Fruit fly (Drosophila melanogaster) whole organism, embryonic: ENCODE results near the gene CG44437.
A peak's percentile ranks its signal among the peaks of the same experiment; 100 is the strongest.

ENCODE experiments used
- Ada2b ChIP-seq: fragments of 200-800 bp; sonication (Bioruptor generic); IDR thresholded peaks from 2 replicates; pipeline ENCODE4 v1.3.6; 2022; ENCODE audit warnings: missing biosample characterization, missing genetic modification characterization
- Adf1 ChIP-seq: fragments of 200-800 bp; sonication (Bioruptor generic); IDR thresholded peaks from 2 replicates; pipeline ENCODE4 v1.3.6; 2022; ENCODE audit warnings: missing biosample characterization, missing genetic modification characterization
- Asciz ChIP-seq: fragments of 200-800 bp; sonication (Bioruptor generic); optimal IDR thresholded peaks from 2 replicates; lab custom pipeline; 2017; ENCODE audit warnings: missing biosample characterization, mild to moderate bottlenecking, missing genetic modification characterization, missing genetic modification reagents
- CG10147 ChIP-seq: fragments of 200-800 bp; sonication (Bioruptor generic); optimal IDR thresholded peaks from 2 replicates; lab custom pipeline; 2019; ENCODE audit warnings: missing biosample characterization, mild to moderate bottlenecking, missing genetic modification characterization, moderate library complexity
- CG10366 ChIP-seq: fragments of 200-800 bp; sonication (Bioruptor generic); IDR thresholded peaks from 2 replicates; pipeline ENCODE4 v1.3.6; 2022; ENCODE audit warnings: missing biosample characterization, missing genetic modification characterization
- CG11696 ChIP-seq: fragments of 200-800 bp; sonication (Bioruptor generic); IDR thresholded peaks from 2 replicates; pipeline ENCODE4 v1.3.6; 2022; ENCODE audit warnings: missing biosample characterization, missing genetic modification characterization
- CG12155 ChIP-seq: fragments of 200-800 bp; sonication (Bioruptor generic); optimal IDR thresholded peaks from 3 replicates; lab custom pipeline; 2016; ENCODE audit warnings: missing biosample characterization, missing genetic modification characterization
- CG12942 ChIP-seq: fragments of 200-800 bp; sonication (Bioruptor generic); optimal IDR thresholded peaks from 3 replicates; lab custom pipeline; 2016; ENCODE audit warnings: missing biosample characterization, missing genetic modification characterization
- CG13624 ChIP-seq: fragments of 200-800 bp; sonication (Bioruptor generic); optimal IDR thresholded peaks from 2 replicates; lab custom pipeline; 2016; ENCODE audit warnings: missing biosample characterization, missing genetic modification characterization
- CG14014 ChIP-seq: fragments of 200-800 bp; sonication (Bioruptor generic); IDR thresholded peaks from 2 replicates; pipeline ENCODE4 v1.3.6; 2022; ENCODE audit warnings: missing biosample characterization, missing genetic modification characterization
- CG1529 ChIP-seq: fragments of 200-800 bp; sonication (Bioruptor generic); optimal IDR thresholded peaks from 3 replicates; lab custom pipeline; 2018; ENCODE audit warnings: missing biosample characterization, missing genetic modification characterization
- CG15514 ChIP-seq: fragments of 200-800 bp; sonication (Bioruptor generic); optimal IDR thresholded peaks from 3 replicates; lab custom pipeline; 2017; ENCODE audit warnings: missing biosample characterization, missing genetic modification characterization, mild to moderate bottlenecking, moderate library complexity, missing genetic modification reagents
- CG15696 ChIP-seq: fragments of 200-800 bp; sonication (Bioruptor generic); optimal IDR thresholded peaks from 2 replicates; lab custom pipeline; 2019; ENCODE audit warnings: missing biosample characterization, mild to moderate bottlenecking, missing genetic modification characterization, moderate library complexity
- CG16815 ChIP-seq: fragments of 200-800 bp; sonication (Bioruptor generic); optimal IDR thresholded peaks from 3 replicates; lab custom pipeline; 2017; ENCODE audit warnings: missing biosample characterization, mild to moderate bottlenecking, missing genetic modification characterization
- CG17359 ChIP-seq: fragments of 200-800 bp; sonication (Bioruptor generic); optimal IDR thresholded peaks from 3 replicates; lab custom pipeline; 2018; ENCODE audit warnings: missing biosample characterization, mild to moderate bottlenecking, missing genetic modification characterization, moderate library complexity
- CG18599 ChIP-seq: fragments of 200-800 bp; sonication (Bioruptor generic); optimal IDR thresholded peaks from 3 replicates; lab custom pipeline; 2017; ENCODE audit warnings: missing biosample characterization, missing genetic modification characterization, mild to moderate bottlenecking, moderate library complexity, missing genetic modification reagents
- CG18764 ChIP-seq: fragments of 200-800 bp; sonication (Bioruptor generic); optimal IDR thresholded peaks from 3 replicates; lab custom pipeline; 2016; ENCODE audit warnings: missing biosample characterization, missing genetic modification characterization
- CG30403 ChIP-seq: fragments of 200-800 bp; sonication (Bioruptor generic); optimal IDR thresholded peaks from 3 replicates; lab custom pipeline; 2016; ENCODE audit warnings: missing biosample characterization, missing genetic modification characterization
- CG30431 ChIP-seq: fragments of 200-800 bp; sonication (Bioruptor generic); optimal IDR thresholded peaks from 2 replicates; lab custom pipeline; 2017; ENCODE audit warnings: missing biosample characterization, missing genetic modification characterization
- CG33557 ChIP-seq: fragments of 200-800 bp; sonication (Bioruptor generic); optimal IDR thresholded peaks from 2 replicates; lab custom pipeline; 2019; ENCODE audit warnings: missing biosample characterization, mild to moderate bottlenecking, missing genetic modification characterization, moderate library complexity
- CG34422 ChIP-seq: fragments of 200-800 bp; sonication (Bioruptor generic); IDR thresholded peaks from 3 replicates; pipeline ENCODE4 v1.3.6; 2022; ENCODE audit warnings: missing biosample characterization, missing genetic modification characterization
- CG3995 ChIP-seq: fragments of 200-800 bp; sonication (Bioruptor generic); optimal IDR thresholded peaks from 3 replicates; lab custom pipeline; 2016; ENCODE audit warnings: missing biosample characterization, missing genetic modification characterization
- CG6683 ChIP-seq: fragments of 200-800 bp; sonication (Bioruptor generic); optimal IDR thresholded peaks from 2 replicates; lab custom pipeline; 2017; ENCODE audit warnings: missing biosample characterization, mild to moderate bottlenecking, missing genetic modification characterization, missing genetic modification reagents
- CG8388 ChIP-seq: fragments of 200-800 bp; sonication (Bioruptor generic); optimal IDR thresholded peaks from 2 replicates; lab custom pipeline; 2019; ENCODE audit warnings: missing biosample characterization, mild to moderate bottlenecking, missing genetic modification characterization, moderate library complexity
- Dek ChIP-seq: fragments of 200-800 bp; sonication (Bioruptor generic); optimal IDR thresholded peaks from 3 replicates; lab custom pipeline; 2019; ENCODE audit warnings: missing biosample characterization, mild to moderate bottlenecking, missing genetic modification characterization, moderate library complexity
- Ets97D ChIP-seq: fragments of 200-800 bp; sonication (Bioruptor generic); optimal IDR thresholded peaks from 3 replicates; lab custom pipeline; 2016; ENCODE audit warnings: missing biosample characterization, missing genetic modification characterization
- GATAe ChIP-seq: fragments of 200-800 bp; sonication (Bioruptor generic); conservative IDR thresholded peaks from 2 replicates; pipeline ENCODE4 v1.3.6; 2022; ENCODE audit warnings: missing biosample characterization, missing genetic modification characterization
- Hr78 ChIP-seq, 2 experiments: fragments of 200-800 bp in 1 of 2; fragments of >200 bp in 1 of 2; sonication (Bioruptor generic) in 1 of 2; optimal IDR thresholded peaks; 2 replicates each; lab custom pipeline; 2017 to 2019; ENCODE audit warnings: missing biosample characterization in 2 of 2, missing genetic modification characterization in 2 of 2, mild to moderate bottlenecking in 1 of 2, moderate library complexity in 1 of 2
- Max ChIP-seq: fragments of 200-800 bp; sonication (Bioruptor generic); optimal IDR thresholded peaks from 2 replicates; lab custom pipeline; 2016; ENCODE audit warnings: missing biosample characterization, mild to moderate bottlenecking, missing genetic modification characterization
- Nf-YA ChIP-seq: fragments of 200-800 bp; sonication (Bioruptor generic); IDR thresholded peaks from 2 replicates; pipeline ENCODE4 v1.3.6; 2022; ENCODE audit warnings: missing biosample characterization, missing genetic modification characterization
- Poxn ChIP-seq: fragments of 200-800 bp; sonication (Bioruptor generic); IDR thresholded peaks from 2 replicates; pipeline ENCODE4 v1.3.6; 2022; ENCODE audit warnings: missing biosample characterization, missing genetic modification characterization
- Spps ChIP-seq: fragments of 200-800 bp; sonication (Bioruptor generic); optimal IDR thresholded peaks from 2 replicates; lab custom pipeline; 2018; ENCODE audit warnings: missing biosample characterization, mild to moderate bottlenecking, missing genetic modification characterization
- Xrp1 ChIP-seq: fragments of 200-800 bp; sonication (Bioruptor generic); IDR thresholded peaks from 2 replicates; pipeline ENCODE4 v1.3.6; 2022; ENCODE audit warnings: missing biosample characterization, missing genetic modification characterization
- az2 ChIP-seq: fragments of 200-800 bp; sonication (Bioruptor generic); optimal IDR thresholded peaks from 3 replicates; lab custom pipeline; 2016; ENCODE audit warnings: missing biosample characterization, missing genetic modification characterization
- bab2 ChIP-seq: fragments of 200-800 bp; sonication (Bioruptor generic); optimal IDR thresholded peaks from 2 replicates; lab custom pipeline; 2016; ENCODE audit warnings: missing biosample characterization, missing genetic modification characterization
- btn ChIP-seq: fragments of 200-800 bp; sonication (Bioruptor generic); optimal IDR thresholded peaks from 2 replicates; lab custom pipeline; 2016; ENCODE audit warnings: missing biosample characterization, missing genetic modification characterization
- cato ChIP-seq: fragments of 200-800 bp; sonication (Bioruptor generic); optimal IDR thresholded peaks from 2 replicates; lab custom pipeline; 2016; ENCODE audit warnings: missing biosample characterization, missing genetic modification characterization, borderline replicate concordance
- cg ChIP-seq: fragments of 200-800 bp; sonication (Bioruptor generic); optimal IDR thresholded peaks from 3 replicates; lab custom pipeline; 2019; ENCODE audit warnings: missing biosample characterization, mild to moderate bottlenecking, missing genetic modification characterization, moderate library complexity
- chm ChIP-seq: fragments of 200-800 bp; sonication (Bioruptor generic); IDR thresholded peaks from 2 replicates; pipeline ENCODE4 v1.3.6; 2022; ENCODE audit warnings: missing biosample characterization, missing genetic modification characterization
- da ChIP-seq: fragments of 200-800 bp; sonication (Bioruptor generic); optimal IDR thresholded peaks from 2 replicates; lab custom pipeline; 2016; ENCODE audit warnings: missing biosample characterization, missing genetic modification characterization
- dmrt11E ChIP-seq: fragments of 200-800 bp; sonication (Bioruptor generic); optimal IDR thresholded peaks from 3 replicates; lab custom pipeline; 2018; ENCODE audit warnings: missing biosample characterization, mild to moderate bottlenecking, missing genetic modification characterization, moderate library complexity
- dmrt99B ChIP-seq: fragments of 200-800 bp; sonication (Bioruptor generic); optimal IDR thresholded peaks from 2 replicates; lab custom pipeline; 2018; ENCODE audit warnings: missing biosample characterization, mild to moderate bottlenecking, missing genetic modification characterization, moderate library complexity
- eve ChIP-seq, 2 experiments: fragments of >200 bp; optimal IDR thresholded peaks; 2 replicates each; lab custom pipeline; 2017; ENCODE audit warnings: missing biosample characterization in 2 of 2, missing genetic modification characterization in 2 of 2
- ftz-f1 ChIP-seq: fragments of 200-800 bp; sonication (Bioruptor generic); optimal IDR thresholded peaks from 2 replicates; lab custom pipeline; 2016; ENCODE audit warnings: missing biosample characterization, missing genetic modification characterization
- kah ChIP-seq: fragments of 200-800 bp; sonication (Bioruptor generic); optimal IDR thresholded peaks from 2 replicates; lab custom pipeline; 2018; ENCODE audit warnings: missing biosample characterization, mild to moderate bottlenecking, missing genetic modification characterization
- klu ChIP-seq: fragments of 200-800 bp; sonication (Bioruptor generic); IDR thresholded peaks from 2 replicates; pipeline ENCODE4 v1.3.6; 2022; ENCODE audit warnings: missing biosample characterization, missing genetic modification characterization
- nmo ChIP-seq: fragments of 200-800 bp; sonication (Bioruptor generic); optimal IDR thresholded peaks from 2 replicates; lab custom pipeline; 2018; ENCODE audit warnings: missing biosample characterization, mild to moderate bottlenecking, missing genetic modification characterization, moderate library complexity
- zen2 ChIP-seq: fragments of 200-800 bp; sonication (Bioruptor generic); IDR thresholded peaks from 3 replicates; pipeline ENCODE4 v1.3.6; 2022; ENCODE audit warnings: missing biosample characterization, missing genetic modification characterization; ENCODE audit not compliant: partially characterized antibody

CG44437 gene

DNA sequence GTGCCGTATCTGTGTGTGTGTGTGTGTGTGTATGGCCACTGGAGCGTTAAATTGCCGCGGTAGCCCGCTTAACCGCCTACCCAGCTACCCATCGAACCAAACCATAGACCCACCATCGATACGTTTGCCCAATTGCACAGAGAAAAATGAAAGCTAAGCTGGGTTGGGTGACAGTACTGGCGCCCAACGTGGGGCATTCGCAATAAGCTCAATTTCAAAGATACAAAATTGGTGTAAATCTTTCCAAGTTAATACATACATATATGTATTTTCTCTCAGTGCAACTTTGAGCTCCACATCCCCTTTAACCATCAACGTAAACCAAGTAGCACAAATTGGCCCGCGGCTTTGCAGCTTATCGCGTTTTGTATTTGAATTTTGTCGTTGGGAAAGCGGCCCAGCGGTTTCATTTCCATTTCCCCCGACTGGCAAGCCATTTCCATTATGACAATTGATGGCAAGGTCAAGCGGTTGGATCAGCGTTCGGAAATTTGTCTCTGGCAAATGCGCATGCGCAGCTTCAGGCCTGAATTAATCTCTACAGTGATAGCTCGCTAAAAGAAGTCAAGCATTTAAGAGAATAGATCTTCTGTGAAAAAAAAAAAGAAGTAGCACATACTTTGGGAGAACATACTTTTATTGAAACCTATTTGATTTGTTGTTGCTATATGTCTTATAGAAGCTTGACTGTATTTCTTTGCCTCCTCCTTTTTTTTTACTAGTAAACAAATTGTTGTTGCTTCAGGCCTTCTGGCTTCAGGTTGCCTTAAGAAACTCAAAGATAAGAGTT lies 30.5 kb upstream of the CG44437 start (continued):
- TF ChIP-seq az2 (GFP tag; lab: Kevin White, UChicago) (peak; percentile 71), CG33557 (GFP tag; lab: Kevin White, UChicago) (no peak), CG10366 (GFP tag; lab: Robert Waterston, UW) (peak; percentile 86), chm (GFP tag; lab: Robert Waterston, UW) (peak; percentile 80), bab2 (GFP tag; lab: Kevin White, UChicago) (peak; percentile 74), CG34422 (GFP tag; lab: Robert Waterston, UW) (peak; percentile 77), eve (GFP tag; optimal IDR thresholded peaks at IDR 0.05; lab: Kevin White, UChicago) (peak in 1 of 2 experiments; percentile 87), CG14014 (GFP tag; lab: Robert Waterston, UW) (peak; percentile 74), zen2 (GFP tag; lab: Robert Waterston, UW) (no peak), ftz-f1 (GFP tag; lab: Kevin White, UChicago) (no peak), Nf-YA (GFP tag; lab: Robert Waterston, UW) (peak; percentile 71), Xrp1 (GFP tag; lab: Robert Waterston, UW) (peak; percentile 81), Max (GFP tag; lab: Kevin White, UChicago) (peak; percentile 37), CG18764 (peak; percentile 7), cato (GFP tag; lab: Kevin White, UChicago) (peak; percentile 24), Poxn (GFP tag; lab: Robert Waterston, UW) (0 out of 2 replicates have a peak, but pooled peaks have one; percentile 21), da (GFP tag; lab: Kevin White, UChicago) (no peak), CG8388 (GFP tag; lab: Kevin White, UChicago) (peak; percentile 49), Ada2b (peak; percentile 84), CG11696 (GFP tag; lab: Robert Waterston, UW) (peak; percentile 59), CG17359 (peak; percentile 76), Asciz (GFP tag; lab: Kevin White, UChicago) (peak; percentile 67), btn (GFP tag; lab: Kevin White, UChicago) (peak; percentile 5), klu (GFP tag; lab: Robert Waterston, UW) (peak; percentile 42; the same call in 1 of the 2 replicates), kah (peak; percentile 27), CG30431 (peak; percentile 59), CG3995 (GFP tag; lab: Kevin White, UChicago) (no peak), CG6683 (GFP tag; lab: Kevin White, UChicago) (peak; percentile 44), CG30403 (GFP tag; lab: Kevin White, UChicago) (peak; percentile 78), CG15696 (no peak), Adf1 (no peak), Hr78 (GFP tag; optimal IDR thresholded peaks at IDR 0.05; lab: Kevin White, UChicago) (peak in 1 of 2 experiments; percentile 54), CG1529 (peak; percentile 53), Dek (peak; percentile 24), CG12942 (GFP tag; lab: Kevin White, UChicago) (peak; percentile 47), dmrt99B (tag; lab: Kevin White, UChicago) (peak; percentile 85), CG10147 (no peak), Spps (tag; lab: Kevin White, UChicago) (no peak), CG15514 (peak; percentile 55), CG18599 (peak; percentile 68), cg (GFP tag; lab: Kevin White, UChicago) (peak; percentile 18), dmrt11E (peak; percentile 55), nmo (GFP tag; lab: Kevin White, UChicago) (peak; percentile 49), CG16815 (GFP tag; lab: Kevin White, UChicago) (peak; percentile 36), CG13624 (GFP tag; lab: Kevin White, UChicago) (peak; percentile 55), GATAe (GFP tag; lab: Robert Waterston, UW) (no peak; the same call in 1 of the 2 replicates), CG12155 (GFP tag; lab: Kevin White, UChicago) (peak; percentile 36), Ets97D (GFP tag; lab: Kevin White, UChicago) (peak; percentile 31)
